Worm (Caenorhabditis elegans) whole organism, L3 larva: ENCODE results near the gene srw-3.

ENCODE experiments used
- R02D3.7 ChIP-seq: fragments of 150-350 bp; optimal IDR thresholded peaks from 2 replicates; lab custom pipeline; 2014; ENCODE audit warnings: missing biosample characterization, missing genetic modification characterization
- aly-2 ChIP-seq: fragments of 150-350 bp; optimal IDR thresholded peaks from 2 replicates; lab custom pipeline; 2014; ENCODE audit warnings: missing biosample characterization, missing genetic modification characterization
- ceh-28 ChIP-seq: fragments of 150-350 bp; optimal IDR thresholded peaks from 2 replicates; lab custom pipeline; 2014; ENCODE audit warnings: missing biosample characterization, missing genetic modification reagents, missing genetic modification characterization
- ceh-9 ChIP-seq: sonication (generic microtip); optimal IDR thresholded peaks from 2 replicates; lab custom pipeline; 2018; ENCODE audit warnings: missing biosample characterization, missing genetic modification characterization
- elt-3 ChIP-seq, 3 experiments: fragments of 150-350 bp in 1 of 3; sonication (generic microtip) in 2 of 3; optimal IDR thresholded peaks; 2 replicates in 2 of 3; 4 replicates in 1 of 3; lab custom pipeline; 2014 to 2017; ENCODE audit warnings: missing biosample characterization in 3 of 3, missing genetic modification characterization in 3 of 3
- fos-1 ChIP-seq: fragments of 150-350 bp; optimal IDR thresholded peaks from 2 replicates; lab custom pipeline; 2014; ENCODE audit warnings: missing biosample characterization, missing genetic modification characterization
- jun-1 ChIP-seq: fragments of 150-350 bp; optimal IDR thresholded peaks from 2 replicates; lab custom pipeline; 2014; ENCODE audit warnings: missing biosample characterization, missing genetic modification reagents, missing genetic modification characterization
- nhr-28 ChIP-seq: fragments of 150-350 bp; optimal IDR thresholded peaks from 2 replicates; lab custom pipeline; 2014; ENCODE audit warnings: missing biosample characterization, missing genetic modification characterization
- unc-39 ChIP-seq: sonication (generic microtip); optimal IDR thresholded peaks from 4 replicates; lab custom pipeline; 2017; ENCODE audit warnings: missing biosample characterization, missing genetic modification characterization
- unc-62 ChIP-seq: fragments of 150-350 bp; sonication (generic microtip); optimal IDR thresholded peaks from 4 replicates; lab custom pipeline; 2014; ENCODE audit warnings: missing biosample characterization, missing genetic modification reagents, missing genetic modification characterization
- ztf-4 ChIP-seq: fragments of 150-350 bp; optimal IDR thresholded peaks from 2 replicates; lab custom pipeline; 2014; ENCODE audit warnings: missing biosample characterization, missing genetic modification characterization

DNA sequence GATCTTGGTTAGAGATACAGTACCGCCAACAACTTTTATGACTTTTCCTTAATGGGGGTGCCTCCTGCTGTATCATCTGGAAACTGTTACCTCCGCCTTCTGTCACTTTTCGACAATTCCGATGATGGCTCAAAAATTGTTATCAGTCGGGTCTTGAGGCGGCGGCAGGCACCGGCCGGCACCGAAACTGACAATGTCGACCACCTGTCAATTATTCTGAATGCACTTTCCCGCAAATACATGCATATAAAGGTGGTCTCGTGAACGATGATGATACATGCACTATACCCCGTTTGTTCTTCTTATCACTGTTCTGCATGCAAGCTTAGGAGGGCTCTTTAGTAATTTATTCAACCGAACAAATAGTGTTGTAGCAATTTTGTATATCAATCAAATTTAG lies 38.7 kb downstream of the srw-3 start:
- TF ChIP-seq aly-2 (tag; lab: Kevin White, UChicago) (no peak), jun-1 (tag; lab: Kevin White, UChicago) (no peak), nhr-28 (tag; lab: Kevin White, UChicago) (no peak), ceh-9 (tag; lab: Kevin White, UChicago) (no peak), R02D3.7 (no peak), elt-3 (tag; optimal IDR thresholded peaks at IDR 0.05; lab: Kevin White, UChicago) (no peak), fos-1 (tag; lab: Kevin White, UChicago) (no peak), unc-62 (GFP tag; lab: Kevin White, UChicago) (no peak), unc-39 (tag; lab: Kevin White, UChicago) (no peak), ztf-4 (tag; lab: Kevin White, UChicago) (no peak), ceh-28 (tag; lab: Kevin White, UChicago) (no peak)
